Fruit fly (Drosophila melanogaster): ENCODE results near the gene CG33310.

The CG33310 gene

dm6 chr2L:15056359-15057220, 29.9 kb downstream of the CG33310 start (continued):
- TF ChIP-seq CG3838 (GFP tag; optimal IDR thresholded peaks at IDR 0.05) (no peak), Atf6 (GFP tag; IDR thresholded peaks at IDR 0.05) (peak; percentile 49; the same call in 1 of the 2 replicates), CG2678 (tag; optimal IDR thresholded peaks at IDR 0.05) (peak; percentile 87), CG31365 (tag; optimal IDR thresholded peaks at IDR 0.05) (no peak), gem (tag; optimal IDR thresholded peaks at IDR 0.05) (peak; percentile 88), mirr (GFP tag; optimal IDR thresholded peaks at IDR 0.05) (no peak), onecut (GFP tag; IDR thresholded peaks at IDR 0.05) (peak; percentile 56), stc (GFP tag; IDR thresholded peaks at IDR 0.05) (peak; percentile 55; the same call in 1 of the 2 replicates)

- TF ChIP-seq sna (GFP tag; IDR thresholded peaks at IDR 0.05; ENCODE audit: partially characterized antibody) (peak; percentile 65), CG10209 (GFP tag; optimal IDR thresholded peaks at IDR 0.05) (no peak), CG17912 (GFP tag; optimal IDR thresholded peaks at IDR 0.05) (no peak), CG6813 (GFP tag; optimal IDR thresholded peaks at IDR 0.05) (no peak), CG43689 (GFP tag; IDR thresholded peaks at IDR 0.05) (no peak), CG15514 (GFP tag; optimal IDR thresholded peaks at IDR 0.05) (peak; percentile 50), Doc2 (GFP tag; IDR thresholded peaks at IDR 0.05) (no peak), Dbx (GFP tag; IDR thresholded peaks at IDR 0.05) (no peak), danr (GFP tag; IDR thresholded peaks at IDR 0.05) (no peak), dati (GFP tag; IDR thresholded peaks at IDR 0.05) (no peak), Hmr (GFP tag; optimal IDR thresholded peaks at IDR 0.05) (peak; percentile 64), Max (GFP tag; optimal IDR thresholded peaks at IDR 0.05) (no peak), CG10431 (GFP tag; optimal IDR thresholded peaks at IDR 0.05) (no peak), CG15479 (GFP tag; optimal IDR thresholded peaks at IDR 0.05) (no peak), CG15601 (tag; optimal IDR thresholded peaks at IDR 0.05) (peak; percentile 1), NfI (GFP tag; optimal IDR thresholded peaks at IDR 0.05) (no peak), CG18764 (GFP tag; optimal IDR thresholded peaks at IDR 0.05) (no peak), oc (tag; optimal IDR thresholded peaks at IDR 0.05) (no peak), Poxn (GFP tag; IDR thresholded peaks at IDR 0.05) (no peak), CG6765 (GFP tag; optimal IDR thresholded peaks at IDR 0.05) (no peak), bigmax (GFP tag; optimal IDR thresholded peaks at IDR 0.05) (no peak), Aef1 (GFP tag; IDR thresholded peaks at IDR 0.05) (no peak), CG3838 (GFP tag; optimal IDR thresholded peaks at IDR 0.05) (no peak), sr (GFP tag; IDR thresholded peaks at IDR 0.05) (no peak), jumu (GFP tag; optimal IDR thresholded peaks at IDR 0.05) (no peak), kni (GFP tag; optimal IDR thresholded peaks at IDR 0.05) (peak; percentile 69), MTF-1 (GFP tag; optimal IDR thresholded peaks at IDR 0.05; ENCODE audit: borderline replicate concordance) (no peak), Opbp (GFP tag; IDR thresholded peaks at IDR 0.05; ENCODE audit: partially characterized antibody) (peak; percentile 68; the same call in 2 of the 3 replicates), CG3995 (GFP tag; optimal IDR thresholded peaks at IDR 0.05) (peak; percentile 13), CG1233 (GFP tag; optimal IDR thresholded peaks at IDR 0.05) (no peak), CG7745 (tag; optimal IDR thresholded peaks at IDR 0.05) (no peak), CG6683 (GFP tag; optimal IDR thresholded peaks at IDR 0.05) (no peak), sob (GFP tag; IDR thresholded peaks at IDR 0.05) (no peak), Hr78 (GFP tag; optimal IDR thresholded peaks at IDR 0.05) (no peak), Stat92E (GFP tag; optimal IDR thresholded peaks at IDR 0.05) (peak in 1 of 3 experiments; percentile 27), CG11398 (GFP tag; optimal IDR thresholded peaks at IDR 0.05) (no peak), Dip2 (GFP tag; IDR thresholded peaks at IDR 0.05) (no peak)
Measured at dm6 chr2L:15057225-15058117, 30.8 kb downstream of the CG33310 start, which contains the start of gene ck. Gene ck (minus strand): TSS chr2L:15057862.
